Fruit fly (Drosophila melanogaster): ENCODE data around the gene CG31323.
A peak's percentile ranks its signal among the peaks of the same experiment; 100 is the strongest.

Gene CG31323

dm6 chr3R:26121785-26122184 lies 48.9 kb upstream of the CG31323 start (continued):
- TF ChIP-seq ERR (GFP tag; optimal IDR thresholded peaks at IDR 0.05) (no peak), lola (GFP tag; optimal IDR thresholded peaks at IDR 0.05) (no peak), scrt (GFP tag; optimal IDR thresholded peaks at IDR 0.05) (no peak), NC2α (GFP tag; optimal IDR thresholded peaks at IDR 0.05) (no peak), CG3281 (GFP tag; optimal IDR thresholded peaks at IDR 0.05) (peak; percentile 28), esg (GFP tag; conservative IDR thresholded peaks at IDR 0.05) (peak; percentile 37; the same call in 1 of the 2 replicates), Xbp1 (GFP tag; optimal IDR thresholded peaks at IDR 0.05) (peak; percentile 58), gcm2 (GFP tag; optimal IDR thresholded peaks at IDR 0.05) (peak; percentile 25), Asciz (GFP tag; optimal IDR thresholded peaks at IDR 0.05) (no peak), CG16813 (GFP tag; IDR thresholded peaks at IDR 0.05; ENCODE audit: partially characterized antibody) (no peak), CG10366 (GFP tag; IDR thresholded peaks at IDR 0.05) (peak; percentile 48; the same call in 1 of the 2 replicates), CG4282 (GFP tag; optimal IDR thresholded peaks at IDR 0.05) (peak; percentile 19), CG15696 (tag; optimal IDR thresholded peaks at IDR 0.05) (no peak), Nf-YC (tag; optimal IDR thresholded peaks at IDR 0.05) (no peak), Ets65A (GFP tag) (peak; percentile 36), slp2 (GFP tag; optimal IDR thresholded peaks at IDR 0.05) (no peak), CG11085 (GFP tag; IDR thresholded peaks at IDR 0.05) (no peak), Lhr (GFP tag; optimal IDR thresholded peaks at IDR 0.05) (no peak), HLH3B (GFP tag; IDR thresholded peaks at IDR 0.05) (peak; percentile 47), CG1792 (GFP tag; optimal IDR thresholded peaks at IDR 0.05) (no peak), tap (tag; optimal IDR thresholded peaks at IDR 0.05) (peak; percentile 3), bsh (GFP tag; optimal IDR thresholded peaks at IDR 0.05) (peak in 1 of 2 experiments; percentile 8), luna (GFP tag; optimal IDR thresholded peaks at IDR 0.05) (no peak), CG4730 (GFP tag; IDR thresholded peaks at IDR 0.05) (no peak), Meics (GFP tag; optimal IDR thresholded peaks at IDR 0.05) (peak; percentile 19), Fer1 (GFP tag; optimal IDR thresholded peaks at IDR 0.05) (peak; percentile 44), Rfx (GFP tag; IDR thresholded peaks at IDR 0.05) (peak; percentile 35; the same call in 1 of the 2 replicates), ttk (GFP tag; IDR thresholded peaks at IDR 0.05) (peak; percentile 56), Mad (GFP tag; optimal IDR thresholded peaks at IDR 0.05) (no peak), bab2 (GFP tag; optimal IDR thresholded peaks at IDR 0.05) (peak; percentile 2), run (tag; optimal IDR thresholded peaks at IDR 0.05) (no peak), oc (tag; optimal IDR thresholded peaks at IDR 0.05) (peak; percentile 1), CG11398 (GFP tag; optimal IDR thresholded peaks at IDR 0.05) (peak; percentile 4), CG7357 (GFP tag; IDR thresholded peaks at IDR 0.05) (no peak), dmrt99B (tag; optimal IDR thresholded peaks at IDR 0.05) (peak; percentile 23), ind (GFP tag; optimal IDR thresholded peaks at IDR 0.05) (peak; percentile 46), CG12071 (GFP tag; optimal IDR thresholded peaks at IDR 0.05) (peak; percentile 33), NfI (GFP tag; optimal IDR thresholded peaks at IDR 0.05) (peak; percentile 32), Drgx (GFP tag; IDR thresholded peaks at IDR 0.05) (peak; percentile 82), tx (GFP tag; optimal IDR thresholded peaks at IDR 0.05) (peak; percentile 22), CG4854 (GFP tag; optimal IDR thresholded peaks at IDR 0.05) (no peak), CG1233 (GFP tag; optimal IDR thresholded peaks at IDR 0.05) (no peak), zfh2 (GFP tag; optimal IDR thresholded peaks at IDR 0.05) (peak; percentile 52), otp (GFP tag; IDR thresholded peaks at IDR 0.05) (0 out of 3 replicates have a peak, but pooled peaks have one; percentile 31), ssp (GFP tag; IDR thresholded peaks at IDR 0.05) (0 out of 2 replicates have a peak, but pooled peaks have one; percentile 21), CG17829 (tag; optimal IDR thresholded peaks at IDR 0.05) (peak; percentile 8), Hr51 (GFP tag; optimal IDR thresholded peaks at IDR 0.05) (peak; percentile 13 to 71), Hmr (GFP tag; optimal IDR thresholded peaks at IDR 0.05) (peak; percentile 2), jing (GFP tag; optimal IDR thresholded peaks at IDR 0.05) (peak; percentile 18), ewg (GFP tag; optimal IDR thresholded peaks at IDR 0.05) (no peak), CG2889 (GFP tag; IDR thresholded peaks at IDR 0.05) (peak; percentile 11; the same call in 1 of the 3 replicates)
